Fruit fly (Drosophila melanogaster) whole organism, embryonic: ENCODE results near the gene Nf-YA.

Source experiments
- Awh ChIP-seq: fragments of 200-800 bp; sonication (Bioruptor generic); IDR thresholded peaks from 2 replicates; pipeline ENCODE4, ENCODE4 v1.3.6; 2022; ENCODE audit warnings: missing biosample characterization, missing genetic modification characterization
- Bgb ChIP-seq: fragments of 200-800 bp; sonication (Bioruptor generic); IDR thresholded peaks from 2 replicates; pipeline ENCODE4 v1.3.6; 2022; ENCODE audit warnings: missing biosample characterization, missing genetic modification characterization; ENCODE audit not compliant: partially characterized antibody
- CG10209 ChIP-seq: fragments of 200-800 bp; sonication (Bioruptor generic); optimal IDR thresholded peaks from 3 replicates; lab custom pipeline; 2017; ENCODE audit warnings: missing biosample characterization, mild to moderate bottlenecking, missing genetic modification characterization, missing genetic modification reagents
- CG10274 ChIP-seq: fragments of 200-800 bp; sonication (Bioruptor generic); optimal IDR thresholded peaks from 3 replicates; lab custom pipeline; 2017; ENCODE audit warnings: missing biosample characterization, mild to moderate bottlenecking, missing genetic modification characterization
- CG10543 ChIP-seq: fragments of 200-800 bp; sonication (Bioruptor generic); optimal IDR thresholded peaks from 3 replicates; lab custom pipeline; 2017; ENCODE audit warnings: missing biosample characterization, mild to moderate bottlenecking, missing genetic modification characterization, moderate library complexity
- CG10959 ChIP-seq: fragments of 200-800 bp; sonication (Bioruptor generic); IDR thresholded peaks from 2 replicates; pipeline ENCODE4 v1.3.6; 2022; ENCODE audit warnings: missing biosample characterization, missing genetic modification characterization
- CG15073 ChIP-seq: fragments of 200-800 bp; sonication (Bioruptor generic); optimal IDR thresholded peaks from 2 replicates; lab custom pipeline; 2016; ENCODE audit warnings: missing biosample characterization, missing genetic modification characterization
- CG17328 ChIP-seq: fragments of 200-800 bp; sonication (Bioruptor generic); IDR thresholded peaks from 2 replicates; pipeline ENCODE4 v1.3.6; 2022; ENCODE audit warnings: missing biosample characterization, missing genetic modification characterization
- CG17829 ChIP-seq: fragments of 200-800 bp; optimal IDR thresholded peaks from 2 replicates; lab custom pipeline; 2019; ENCODE audit warnings: missing biosample characterization, mild to moderate bottlenecking, missing genetic modification characterization, moderate library complexity
- CG2116 ChIP-seq: fragments of 200-800 bp; sonication (Bioruptor generic); optimal IDR thresholded peaks from 3 replicates; lab custom pipeline; 2018; ENCODE audit warnings: missing biosample characterization, mild to moderate bottlenecking, missing genetic modification characterization
- CG30020 ChIP-seq: fragments of 200-800 bp; optimal IDR thresholded peaks from 2 replicates; lab custom pipeline; 2019; ENCODE audit warnings: missing biosample characterization, mild to moderate bottlenecking, missing genetic modification characterization, moderate library complexity
- CG31224 ChIP-seq: fragments of 200-800 bp; sonication (Bioruptor generic); IDR thresholded peaks from 2 replicates; pipeline ENCODE4 v1.3.6; 2022; ENCODE audit warnings: missing biosample characterization, missing genetic modification characterization
- CG32772 ChIP-seq: fragments of 200-800 bp; sonication (Bioruptor generic); IDR thresholded peaks from 2 replicates; pipeline ENCODE4 v1.3.6; 2022; ENCODE audit warnings: missing biosample characterization, missing genetic modification characterization
- CG4404 ChIP-seq: fragments of 200-800 bp; sonication (Bioruptor generic); IDR thresholded peaks from 2 replicates; pipeline ENCODE4 v1.3.6; 2022; ENCODE audit warnings: missing biosample characterization, missing genetic modification characterization
- CG4707 ChIP-seq: fragments of 200-800 bp; sonication (Bioruptor generic); optimal IDR thresholded peaks from 2 replicates; lab custom pipeline; 2018; ENCODE audit warnings: missing biosample characterization, mild to moderate bottlenecking, missing genetic modification characterization, moderate library complexity
- CG6654 ChIP-seq: fragments of 200-800 bp; sonication (Bioruptor generic); optimal IDR thresholded peaks from 2 replicates; lab custom pipeline; 2017; ENCODE audit warnings: missing biosample characterization, mild to moderate bottlenecking, missing genetic modification characterization
- CG7745 ChIP-seq: fragments of 200-800 bp; sonication (Bioruptor generic); optimal IDR thresholded peaks from 2 replicates; lab custom pipeline; 2018; ENCODE audit warnings: missing biosample characterization, mild to moderate bottlenecking, missing genetic modification characterization, moderate library complexity
- CG7928 ChIP-seq: fragments of 200-800 bp; sonication (Bioruptor generic); optimal IDR thresholded peaks from 2 replicates; lab custom pipeline; 2017; ENCODE audit warnings: missing biosample characterization, mild to moderate bottlenecking, missing genetic modification characterization
- CG7963 ChIP-seq: fragments of 200-800 bp; sonication (Bioruptor generic); IDR thresholded peaks from 3 replicates; pipeline ENCODE4 v1.3.6; 2022; ENCODE audit warnings: missing biosample characterization, missing genetic modification characterization; ENCODE audit not compliant: partially characterized antibody
- CG8478 ChIP-seq: fragments of >200 bp; optimal IDR thresholded peaks from 2 replicates; lab custom pipeline; 2018
- CG9727 ChIP-seq: fragments of 200-800 bp; sonication (Bioruptor generic); optimal IDR thresholded peaks from 3 replicates; lab custom pipeline; 2017; ENCODE audit warnings: missing biosample characterization, mild to moderate bottlenecking, missing genetic modification characterization
- CG9876 ChIP-seq: fragments of 200-800 bp; sonication (Bioruptor generic); optimal IDR thresholded peaks from 2 replicates; lab custom pipeline; 2016; ENCODE audit warnings: missing biosample characterization, missing genetic modification characterization
- CTCF ChIP-seq: fragments of 200-800 bp; sonication (Bioruptor generic); optimal IDR thresholded peaks from 2 replicates; lab custom pipeline; 2017; ENCODE audit warnings: missing biosample characterization, mild to moderate bottlenecking, missing genetic modification characterization, moderate library complexity
- D ChIP-seq, 2 experiments: fragments of 200-800 bp in 1 of 2; fragments of >200 bp in 1 of 2; sonication (Bioruptor generic) in 1 of 2; optimal IDR thresholded peaks; 2 replicates in 1 of 2; 3 replicates in 1 of 2; lab custom pipeline; 2017; ENCODE audit warnings: mild to moderate bottlenecking in 1 of 2, missing biosample characterization in 1 of 2, missing genetic modification characterization in 1 of 2, missing genetic modification reagents in 1 of 2
- D19A ChIP-seq: fragments of 200-800 bp; optimal IDR thresholded peaks from 3 replicates; lab custom pipeline; 2019; ENCODE audit warnings: missing biosample characterization, mild to moderate bottlenecking, missing genetic modification characterization, moderate library complexity
- Dref ChIP-seq: fragments of 200-800 bp; sonication (Bioruptor generic); IDR thresholded peaks from 2 replicates; pipeline ENCODE4 v1.3.6; 2022; ENCODE audit warnings: missing biosample characterization, missing genetic modification characterization
- Eip74EF ChIP-seq, 2 experiments: fragments of 200-800 bp in 1 of 2; fragments of >200 bp in 1 of 2; sonication (Bioruptor generic) in 1 of 2; optimal IDR thresholded peaks; 2 replicates each; lab custom pipeline; 2017 to 2019; ENCODE audit warnings: missing biosample characterization in 2 of 2, missing genetic modification characterization in 2 of 2, mild to moderate bottlenecking in 1 of 2, moderate library complexity in 1 of 2
- Fer3 ChIP-seq: fragments of 200-800 bp; sonication (Bioruptor generic); optimal IDR thresholded peaks from 2 replicates; lab custom pipeline; 2018; ENCODE audit warnings: missing biosample characterization, mild to moderate bottlenecking, missing genetic modification characterization, moderate library complexity
- HLH54F ChIP-seq: fragments of 200-800 bp; sonication (Bioruptor generic); optimal IDR thresholded peaks from 3 replicates; lab custom pipeline; 2016; ENCODE audit warnings: missing biosample characterization, missing genetic modification characterization
- Lpt ChIP-seq: fragments of >200 bp; optimal IDR thresholded peaks from 2 replicates; lab custom pipeline; 2018; ENCODE audit warnings: missing biosample characterization, missing genetic modification characterization
- Side ChIP-seq: fragments of 200-800 bp; sonication (Bioruptor generic); optimal IDR thresholded peaks from 2 replicates; lab custom pipeline; 2016; ENCODE audit warnings: missing biosample characterization, missing genetic modification characterization
- ara ChIP-seq: fragments of 200-800 bp; sonication (Bioruptor generic); IDR thresholded peaks from 2 replicates; pipeline ENCODE4 v1.3.6; 2022; ENCODE audit warnings: missing biosample characterization, missing genetic modification characterization
- bigmax ChIP-seq: fragments of 200-800 bp; sonication (Bioruptor generic); optimal IDR thresholded peaks from 2 replicates; lab custom pipeline; 2018; ENCODE audit warnings: missing biosample characterization, mild to moderate bottlenecking, missing genetic modification characterization
- crp ChIP-seq, 2 experiments: fragments of 200-800 bp; sonication (Bioruptor generic); optimal IDR thresholded peaks; 2 replicates in 1 of 2; 3 replicates in 1 of 2; lab custom pipeline; 2017; ENCODE audit warnings: missing biosample characterization in 2 of 2, missing genetic modification characterization in 2 of 2, mild to moderate bottlenecking in 1 of 2, moderate library complexity in 1 of 2
- dmrt99B ChIP-seq: fragments of 200-800 bp; sonication (Bioruptor generic); optimal IDR thresholded peaks from 2 replicates; lab custom pipeline; 2018; ENCODE audit warnings: missing biosample characterization, mild to moderate bottlenecking, missing genetic modification characterization, moderate library complexity
- ftz-f1 ChIP-seq: fragments of 200-800 bp; sonication (Bioruptor generic); optimal IDR thresholded peaks from 2 replicates; lab custom pipeline; 2016; ENCODE audit warnings: missing biosample characterization, missing genetic modification characterization
- hth ChIP-seq: fragments of >200 bp; optimal IDR thresholded peaks from 2 replicates; lab custom pipeline; 2017; ENCODE audit warnings: inconsistent platforms
- ind ChIP-seq: fragments of 200-800 bp; sonication (Bioruptor generic); optimal IDR thresholded peaks from 3 replicates; lab custom pipeline; 2016; ENCODE audit warnings: missing biosample characterization, missing genetic modification characterization
- lbe ChIP-seq: fragments of 200-800 bp; sonication (Bioruptor generic); optimal IDR thresholded peaks from 2 replicates; lab custom pipeline; 2016; ENCODE audit warnings: missing biosample characterization, mild to moderate bottlenecking, missing genetic modification characterization
- luna ChIP-seq: fragments of 200-800 bp; sonication (Bioruptor generic); optimal IDR thresholded peaks from 2 replicates; lab custom pipeline; 2016; ENCODE audit warnings: missing biosample characterization, missing genetic modification characterization
- nau ChIP-seq: fragments of 200-800 bp; sonication (Bioruptor generic); optimal IDR thresholded peaks from 3 replicates; lab custom pipeline; 2017; ENCODE audit warnings: missing biosample characterization, mild to moderate bottlenecking, missing genetic modification characterization, missing genetic modification reagents
- otp ChIP-seq: fragments of 200-800 bp; sonication (Bioruptor generic); IDR thresholded peaks from 3 replicates; pipeline ENCODE4, ENCODE4 v1.3.6; 2022; ENCODE audit warnings: missing biosample characterization, missing genetic modification characterization
- prd ChIP-seq, 3 experiments: fragments of >200 bp in 2 of 3; fragments of 200-800 bp in 1 of 3; sonication (Bioruptor generic) in 1 of 3; optimal IDR thresholded peaks in 2 of 3; IDR thresholded peaks in 1 of 3; 2 replicates in 2 of 3; 3 replicates in 1 of 3; pipeline versions ENCODE4 v1.3.6 to Lab custom; 2017 to 2022; ENCODE audit warnings: missing biosample characterization in 1 of 3, missing genetic modification characterization in 1 of 3
- sc ChIP-seq, 3 experiments: fragments of >200 bp in 2 of 3; fragments of 200-800 bp in 1 of 3; sonication (Bioruptor generic) in 1 of 3; optimal IDR thresholded peaks; 2 replicates in 2 of 3; 3 replicates in 1 of 3; lab custom pipeline; 2017; ENCODE audit warnings: mild to moderate bottlenecking in 1 of 3, missing biosample characterization in 1 of 3, missing genetic modification characterization in 1 of 3, missing genetic modification reagents in 1 of 3
- sd ChIP-seq: fragments of 200-800 bp; sonication (Bioruptor generic); optimal IDR thresholded peaks from 3 replicates; lab custom pipeline; 2018; ENCODE audit warnings: missing biosample characterization, mild to moderate bottlenecking, missing genetic modification characterization, moderate library complexity
- sima ChIP-seq: fragments of 200-800 bp; sonication (Bioruptor generic); optimal IDR thresholded peaks from 2 replicates; lab custom pipeline; 2016; ENCODE audit warnings: missing biosample characterization, missing genetic modification characterization
- vfl ChIP-seq: fragments of 200-800 bp; sonication (Bioruptor generic); optimal IDR thresholded peaks from 2 replicates; lab custom pipeline; 2016; ENCODE audit warnings: missing biosample characterization, missing genetic modification characterization
- yki ChIP-seq: fragments of >200 bp; optimal IDR thresholded peaks from 3 replicates; lab custom pipeline; 2018

Nf-YA gene

dm6 chr3L:9429665-9430607 lies 12.1 kb downstream of the Nf-YA start, which contains the start of the genes RpS17 and MTF-1 (continued):
- TF ChIP-seq bigmax (GFP tag; lab: Kevin White, UChicago) (no peak), sima (no peak), Lpt (GFP tag; lab: Kevin White, UChicago) (no peak), CG7963 (no peak), ara (GFP tag; lab: Robert Waterston, UW) (no peak), lbe (peak; percentile 28), CG10274 (GFP tag; lab: Kevin White, UChicago) (no peak), Dref (GFP tag; lab: Robert Waterston, UW) (peak; percentile 9; the same call in 1 of the 2 replicates), nau (GFP tag; lab: Kevin White, UChicago) (peak; percentile 65), CG31224 (GFP tag; lab: Robert Waterston, UW) (no peak), Side (peak; percentile 59), CG6654 (no peak), CTCF (peak; percentile 62), D (optimal IDR thresholded peaks at IDR 0.05; lab: Kevin White, UChicago) (no peak), D (GFP tag; optimal IDR thresholded peaks at IDR 0.05; lab: Kevin White, UChicago) (no peak), prd (optimal IDR thresholded peaks at IDR 0.05; lab: Kevin White, UChicago) (no peak), prd (GFP tag; IDR thresholded peaks at IDR 0.05; lab: Robert Waterston, UW) (no peak), Bgb (GFP tag; lab: Robert Waterston, UW) (no peak), CG8478 (no peak), CG17829 (tag; lab: Kevin White, UChicago) (peak; percentile 28), CG15073 (GFP tag; lab: Kevin White, UChicago) (no peak), vfl (no peak), dmrt99B (peak; percentile 19), CG10543 (GFP tag; lab: Kevin White, UChicago) (peak; percentile 22), Eip74EF (GFP tag; optimal IDR thresholded peaks at IDR 0.05; lab: Kevin White, UChicago) (peak in 1 of 2 experiments; percentile 73), ind (no peak), CG30020 (tag; lab: Kevin White, UChicago) (peak; percentile 7), sc (optimal IDR thresholded peaks at IDR 0.05; lab: Kevin White, UChicago) (no peak), sc (GFP tag; optimal IDR thresholded peaks at IDR 0.05; lab: Kevin White, UChicago) (peak; percentile 23), Fer3 (tag; lab: Kevin White, UChicago) (peak; percentile 24), CG9876 (GFP tag; lab: Kevin White, UChicago) (peak; percentile 32), CG7928 (GFP tag; lab: Kevin White, UChicago) (no peak), sd (tag; lab: Kevin White, UChicago) (no peak), CG10209 (GFP tag; lab: Kevin White, UChicago) (peak; percentile 66), CG7745 (tag; lab: Kevin White, UChicago) (no peak), CG2116 (GFP tag; lab: Kevin White, UChicago) (peak; percentile 64), CG4404 (GFP tag; lab: Robert Waterston, UW) (no peak), CG9727 (GFP tag; lab: Kevin White, UChicago) (peak; percentile 79), CG17328 (GFP tag; lab: Robert Waterston, UW) (peak; percentile 81), ftz-f1 (GFP tag; lab: Kevin White, UChicago) (no peak), Awh (GFP tag; lab: Robert Waterston, UW) (peak; percentile 38; the same call in 1 of the 2 replicates), yki (no peak), HLH54F (no peak), D19A (tag; lab: Kevin White, UChicago) (peak; percentile 13), CG4707 (GFP tag; lab: Kevin White, UChicago) (peak; percentile 69), otp (GFP tag; lab: Robert Waterston, UW) (peak; percentile 46; the same call in 1 of the 3 replicates), luna (peak; percentile 7), CG32772 (no peak), crp (GFP tag; optimal IDR thresholded peaks at IDR 0.05; lab: Kevin White, UChicago) (no peak), CG10959 (GFP tag; lab: Robert Waterston, UW) (no peak), hth (lab: Kevin White, UChicago) (no peak)
